Fruit fly (Drosophila melanogaster): ENCODE results near the gene Nplp4.

The Nplp4 gene

DNA sequence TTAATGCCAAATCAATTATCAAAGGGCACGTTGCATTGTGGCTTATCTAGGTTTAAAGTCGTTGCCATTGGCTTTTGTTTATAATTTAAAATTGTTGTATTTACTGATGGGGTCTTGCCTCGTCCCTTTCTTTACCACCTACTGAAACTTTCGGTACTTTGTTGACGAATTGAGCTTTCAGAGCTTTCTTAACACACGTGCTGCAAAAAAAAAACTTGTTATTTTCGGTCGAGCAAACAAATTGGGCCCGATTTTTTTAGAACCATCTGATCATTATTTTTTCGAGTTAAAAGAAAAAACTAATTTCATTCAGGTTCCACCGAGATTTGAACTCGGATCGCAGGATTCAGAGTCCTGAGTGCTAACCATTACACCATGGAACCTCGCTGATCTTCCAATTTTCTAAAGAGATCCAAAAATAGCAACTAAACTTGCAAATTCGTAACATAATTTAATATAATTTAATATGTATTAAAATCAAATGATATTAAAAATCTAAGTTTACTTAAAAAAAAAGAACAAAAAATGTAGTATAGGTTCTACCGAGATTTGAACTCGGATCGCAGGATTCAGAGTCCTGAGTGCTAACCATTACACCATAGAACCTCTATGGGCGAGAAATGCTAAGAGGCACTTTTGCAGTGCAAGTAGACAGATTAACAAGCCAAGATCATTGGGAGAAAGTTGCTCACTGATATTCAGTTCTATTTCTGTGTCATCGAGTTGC lies 2.3 kb downstream of the Nplp4 start (continued):
- no peak for TF ChIP-seq CG30431 (GFP tag; optimal IDR thresholded peaks at IDR 0.05)
- TF ChIP-seq Xrp1 (GFP tag; IDR thresholded peaks at IDR 0.05): no peak
- TF ChIP-seq tap (tag; optimal IDR thresholded peaks at IDR 0.05): peak; percentile 25
- no peak for TF ChIP-seq seq (GFP tag; IDR thresholded peaks at IDR 0.05)
- no peak for TF ChIP-seq CG15601 (tag; optimal IDR thresholded peaks at IDR 0.05)
- TF ChIP-seq gem (tag; optimal IDR thresholded peaks at IDR 0.05): peak; percentile 13
- peak; percentile 85 for TF ChIP-seq amos (GFP tag; IDR thresholded peaks at IDR 0.05; ENCODE audit: partially characterized antibody)
- peak; percentile 27 for TF ChIP-seq Blimp-1 (GFP tag; optimal IDR thresholded peaks at IDR 0.05)
- no peak for TF ChIP-seq CG2129 (GFP tag; IDR thresholded peaks at IDR 0.05; ENCODE audit: partially characterized antibody)
- peak; percentile 76 for TF ChIP-seq HLH4C (GFP tag; IDR thresholded peaks at IDR 0.05; ENCODE audit: partially characterized antibody)
- no peak for TF ChIP-seq otp (GFP tag; IDR thresholded peaks at IDR 0.05)
- no peak for TF ChIP-seq NC2α (GFP tag; optimal IDR thresholded peaks at IDR 0.05)
- peak; percentile 85 for TF ChIP-seq bbx (GFP tag; IDR thresholded peaks at IDR 0.05; ENCODE audit: partially characterized antibody)
- no peak for TF ChIP-seq hbn (GFP tag; IDR thresholded peaks at IDR 0.05; ENCODE audit: partially characterized antibody)
- no peak for TF ChIP-seq CG15011 (GFP tag; optimal IDR thresholded peaks at IDR 0.05)
- peak; percentile 56; the same call in 2 of the 3 replicates for TF ChIP-seq CG34224 (GFP tag; IDR thresholded peaks at IDR 0.05; ENCODE audit: partially characterized antibody)
- no peak for TF ChIP-seq CG11696 (GFP tag; IDR thresholded peaks at IDR 0.05)
- TF ChIP-seq ap (GFP tag; IDR thresholded peaks at IDR 0.05): no peak
- no peak for TF ChIP-seq ab (GFP tag; optimal IDR thresholded peaks at IDR 0.05)
- peak in 1 of 3 experiments; percentile 50 for TF ChIP-seq Stat92E (GFP tag; optimal IDR thresholded peaks at IDR 0.05)
- peak; percentile 38; the same call in 1 of the 2 replicates for TF ChIP-seq inv (GFP tag; IDR thresholded peaks at IDR 0.05; ENCODE audit: partially characterized antibody)
- TF ChIP-seq CG2678 (tag; optimal IDR thresholded peaks at IDR 0.05): peak; percentile 16
- TF ChIP-seq gcm (GFP tag; optimal IDR thresholded peaks at IDR 0.05): peak; percentile 14
- TF ChIP-seq CG18262 (tag; optimal IDR thresholded peaks at IDR 0.05): peak; percentile 26
- TF ChIP-seq CG3163 (GFP tag; optimal IDR thresholded peaks at IDR 0.05): no peak
- no peak for TF ChIP-seq CG9876 (GFP tag; optimal IDR thresholded peaks at IDR 0.05)
- TF ChIP-seq vvl (GFP tag; IDR thresholded peaks at IDR 0.05): 0 out of 2 replicates have a peak, but pooled peaks have one; percentile 17
- TF ChIP-seq grn (GFP tag; optimal IDR thresholded peaks at IDR 0.05): peak; percentile 17
- TF ChIP-seq Sin3A (optimal IDR thresholded peaks at IDR 0.05): no peak
- peak; percentile 32 for TF ChIP-seq sqz (GFP tag; optimal IDR thresholded peaks at IDR 0.05)
- TF ChIP-seq Opbp (GFP tag; IDR thresholded peaks at IDR 0.05; ENCODE audit: partially characterized antibody): peak; percentile 85; the same call in 2 of the 3 replicates
- TF ChIP-seq CG1792 (GFP tag; optimal IDR thresholded peaks at IDR 0.05): no peak
- peak; percentile 7 for TF ChIP-seq Med (GFP tag)
- TF ChIP-seq gsb (GFP tag; IDR thresholded peaks at IDR 0.05): no peak
- peak; percentile 81 for TF ChIP-seq CG14860 (GFP tag; IDR thresholded peaks at IDR 0.05; ENCODE audit: partially characterized antibody)
- TF ChIP-seq vnd (GFP tag; IDR thresholded peaks at IDR 0.05; ENCODE audit: partially characterized antibody): peak; percentile 60; the same call in 2 of the 3 replicates
- peak; percentile 13 for TF ChIP-seq CG11504 (tag; optimal IDR thresholded peaks at IDR 0.05)
- peak; percentile 33; the same call in 1 of the 2 replicates for TF ChIP-seq CG31441 (GFP tag; IDR thresholded peaks at IDR 0.05)
- no peak for TF ChIP-seq CG2120 (GFP tag; optimal IDR thresholded peaks at IDR 0.05)
- TF ChIP-seq CG12391 (tag; optimal IDR thresholded peaks at IDR 0.05): peak; percentile 48
- TF ChIP-seq hb (GFP tag; IDR thresholded peaks at IDR 0.05; ENCODE audit: partially characterized antibody): 0 out of 3 replicates have a peak, but pooled peaks have one; percentile 50
- peak; percentile 53 for TF ChIP-seq sens (GFP tag)
- TF ChIP-seq CG10267 (tag; optimal IDR thresholded peaks at IDR 0.05): peak; percentile 2
- no peak for TF ChIP-seq CG3838 (GFP tag; optimal IDR thresholded peaks at IDR 0.05)
- no peak for TF ChIP-seq kah (GFP tag; optimal IDR thresholded peaks at IDR 0.05)

Measured in whole organism, embryonic.